Worm (Caenorhabditis elegans): ENCODE results near the gene F47E1.20.

ce11 chrX:9062523-9062922, 13.8 kb downstream of the F47E1.20 start, which contains the start of gene F47E1.4:
- TF ChIP-seq lsy-2 (tag; optimal IDR thresholded peaks at IDR 0.05) (no peak), sptf-1 (tag; optimal IDR thresholded peaks at IDR 0.05) (no peak), elt-2 (tag; optimal IDR thresholded peaks at IDR 0.05) (no peak), ama-1 (optimal IDR thresholded peaks at IDR 0.05) (no peak)

Measured in whole organism, L1 larva.